Fruit fly (Drosophila melanogaster) S2 (cell line): ENCODE measurements around the gene AstC-R1.

Source experiments
- CG8478 ChIP-seq: fragments of >200 bp; optimal IDR thresholded peaks from 2 replicates; lab custom pipeline; 2018
- CTCF ChIP-seq, 2 experiments: fragments of >200 bp; optimal IDR thresholded peaks; 2 replicates each; lab custom pipeline; 2018

Gene AstC-R1

dm6 chr3L:18625786-18626185 lies 65.7 kb downstream of the AstC-R1 start, which contains the start of gene MYPT-75D:
Gene MYPT-75D, plus strand, starts transcription at chr3L:18625959.
- TF ChIP-seq CTCF (optimal IDR thresholded peaks at IDR 0.05; lab: Kevin White, UChicago) (no peak), CG8478 (lab: Kevin White, UChicago) (no peak)
